Worm (Caenorhabditis elegans) whole organism, midembryonic: ENCODE data around the gene F54H12.4.

Experiments used
- T22C8.4 ChIP-seq: fragments of 200-800 bp; sonication (Bioruptor generic); IDR thresholded peaks from 2 replicates; pipeline ENCODE4 v1.3.6; 2022; ENCODE audit warnings: missing genetic modification characterization, missing compliant biosample characterization
- flt-1 ChIP-seq: fragments of 200-800 bp; sonication (Bioruptor generic); IDR thresholded peaks from 2 replicates; pipeline ENCODE4 v1.3.6; 2022; ENCODE audit warnings: missing genetic modification characterization, missing compliant biosample characterization
- med-1 ChIP-seq: sonication (generic microtip); optimal IDR thresholded peaks from 2 replicates; lab custom pipeline; 2017; ENCODE audit warnings: missing genetic modification characterization, mild to moderate bottlenecking, missing compliant biosample characterization, antibody characterized with exemption, missing genetic modification reagents; ENCODE audit not compliant: insufficient read depth
- tab-1 ChIP-seq: fragments of 200-800 bp; sonication (Bioruptor generic); IDR thresholded peaks from 2 replicates; pipeline ENCODE4 v1.3.6; 2022; ENCODE audit warnings: missing genetic modification characterization, missing compliant biosample characterization

- TF ChIP-seq flt-1 (GFP tag; lab: Robert Waterston, UW) (no peak), tab-1 (GFP tag; lab: Robert Waterston, UW) (no peak), T22C8.4 (no peak), med-1 (no peak)
These were observed 33.8 kb upstream of the F54H12.4 start, which contains the start of gene npr-17 for ce11 chrIII:7996353-7996752.
